Fruit fly (Drosophila melanogaster) whole organism, embryonic: ENCODE data around the gene Chd1.

Source experiments
- CG10979 ChIP-seq: fragments of 200-800 bp; sonication (Bioruptor generic); optimal IDR thresholded peaks from 2 replicates; lab custom pipeline; 2018; ENCODE audit warnings: missing biosample characterization, mild to moderate bottlenecking, missing genetic modification characterization, moderate library complexity
- CG11695 ChIP-seq: fragments of 200-800 bp; sonication (Bioruptor generic); IDR thresholded peaks from 3 replicates; pipeline ENCODE4 v1.3.6; 2022; ENCODE audit warnings: missing biosample characterization, missing genetic modification characterization
- CG14441 ChIP-seq: fragments of 200-800 bp; sonication (Bioruptor generic); IDR thresholded peaks from 2 replicates; pipeline ENCODE4 v1.3.6; 2022; ENCODE audit warnings: missing biosample characterization, missing genetic modification characterization
- CG18262 ChIP-seq: fragments of 200-800 bp; optimal IDR thresholded peaks from 3 replicates; lab custom pipeline; 2019; ENCODE audit warnings: missing biosample characterization, mild to moderate bottlenecking, missing genetic modification characterization, moderate library complexity
- CG18599 ChIP-seq: fragments of 200-800 bp; sonication (Bioruptor generic); optimal IDR thresholded peaks from 3 replicates; lab custom pipeline; 2017; ENCODE audit warnings: missing biosample characterization, missing genetic modification characterization, mild to moderate bottlenecking, moderate library complexity, missing genetic modification reagents
- CG2199 ChIP-seq: fragments of 200-800 bp; sonication (Bioruptor generic); IDR thresholded peaks from 3 replicates; pipeline ENCODE4 v1.3.6; 2022; ENCODE audit warnings: missing biosample characterization, missing genetic modification characterization
- CG32532 ChIP-seq: fragments of 200-800 bp; sonication (Bioruptor generic); IDR thresholded peaks from 2 replicates; pipeline ENCODE4 v1.3.6; 2022; ENCODE audit warnings: missing biosample characterization, missing genetic modification characterization
- CG7839 ChIP-seq: fragments of 200-800 bp; sonication (Bioruptor generic); optimal IDR thresholded peaks from 3 replicates; lab custom pipeline; 2018; ENCODE audit warnings: missing biosample characterization, mild to moderate bottlenecking, missing genetic modification characterization, moderate library complexity
- CG8281 ChIP-seq: fragments of 200-800 bp; sonication (Bioruptor generic); optimal IDR thresholded peaks from 2 replicates; lab custom pipeline; 2018; ENCODE audit warnings: missing biosample characterization, mild to moderate bottlenecking, missing genetic modification characterization, moderate library complexity
- CG8290 ChIP-seq, 3 experiments: fragments of 200-800 bp; sonication (Bioruptor generic); optimal IDR thresholded peaks; 2 replicates each; lab custom pipeline; 2016 to 2019; ENCODE audit warnings: missing biosample characterization in 3 of 3, missing genetic modification characterization in 3 of 3, mild to moderate bottlenecking in 2 of 3, moderate library complexity in 1 of 3
- CG9609 ChIP-seq: fragments of 200-800 bp; sonication (Bioruptor generic); optimal IDR thresholded peaks from 3 replicates; lab custom pipeline; 2016; ENCODE audit warnings: missing biosample characterization, missing genetic modification characterization
- CG9932 ChIP-seq: fragments of 200-800 bp; sonication (Bioruptor generic); IDR thresholded peaks from 2 replicates; pipeline ENCODE4 v1.3.6; 2022; ENCODE audit warnings: missing biosample characterization, missing genetic modification characterization
- D ChIP-seq, 2 experiments: fragments of 200-800 bp in 1 of 2; fragments of >200 bp in 1 of 2; sonication (Bioruptor generic) in 1 of 2; optimal IDR thresholded peaks; 2 replicates in 1 of 2; 3 replicates in 1 of 2; lab custom pipeline; 2017; ENCODE audit warnings: mild to moderate bottlenecking in 1 of 2, missing biosample characterization in 1 of 2, missing genetic modification characterization in 1 of 2, missing genetic modification reagents in 1 of 2
- D19A ChIP-seq: fragments of 200-800 bp; optimal IDR thresholded peaks from 3 replicates; lab custom pipeline; 2019; ENCODE audit warnings: missing biosample characterization, mild to moderate bottlenecking, missing genetic modification characterization, moderate library complexity
- D19B ChIP-seq: fragments of 200-800 bp; sonication (Bioruptor generic); optimal IDR thresholded peaks from 2 replicates; lab custom pipeline; 2017; ENCODE audit warnings: missing biosample characterization, mild to moderate bottlenecking, missing genetic modification characterization
- Med ChIP-seq: fragments of 200-800 bp; sonication (Bioruptor generic); peaks from one replicate; lab custom pipeline; 2016; ENCODE audit warnings: missing biosample characterization, missing genetic modification characterization, mild to moderate bottlenecking, inconsistent platforms, moderate library complexity
- Myb ChIP-seq: fragments of 200-800 bp; sonication (Bioruptor generic); optimal IDR thresholded peaks from 2 replicates; lab custom pipeline; 2016; ENCODE audit warnings: missing biosample characterization, missing genetic modification characterization
- Neu2 ChIP-seq: fragments of 200-800 bp; sonication (Bioruptor generic); optimal IDR thresholded peaks from 3 replicates; lab custom pipeline; 2016; ENCODE audit warnings: missing biosample characterization, missing genetic modification characterization, borderline replicate concordance
- NfI ChIP-seq: fragments of 200-800 bp; sonication (Bioruptor generic); optimal IDR thresholded peaks from 3 replicates; lab custom pipeline; 2018; ENCODE audit warnings: missing biosample characterization, mild to moderate bottlenecking, missing genetic modification characterization, moderate library complexity
- PHDP ChIP-seq: fragments of 200-800 bp; sonication (Bioruptor generic); optimal IDR thresholded peaks from 3 replicates; lab custom pipeline; 2018; ENCODE audit warnings: missing biosample characterization, mild to moderate bottlenecking, missing genetic modification characterization, moderate library complexity
- Ptx1 ChIP-seq: fragments of 200-800 bp; sonication (Bioruptor generic); IDR thresholded peaks from 2 replicates; pipeline ENCODE4 v1.3.6; 2022; ENCODE audit warnings: missing biosample characterization, missing genetic modification characterization
- Sox102F ChIP-seq: fragments of 200-800 bp; sonication (Bioruptor generic); optimal IDR thresholded peaks from 2 replicates; lab custom pipeline; 2018; ENCODE audit warnings: missing biosample characterization, mild to moderate bottlenecking, missing genetic modification characterization, moderate library complexity
- Spps ChIP-seq: fragments of 200-800 bp; sonication (Bioruptor generic); optimal IDR thresholded peaks from 2 replicates; lab custom pipeline; 2018; ENCODE audit warnings: missing biosample characterization, mild to moderate bottlenecking, missing genetic modification characterization
- Xrp1 ChIP-seq: fragments of 200-800 bp; sonication (Bioruptor generic); IDR thresholded peaks from 2 replicates; pipeline ENCODE4 v1.3.6; 2022; ENCODE audit warnings: missing biosample characterization, missing genetic modification characterization
- bsh ChIP-seq, 2 experiments: fragments of 200-800 bp; sonication (Bioruptor generic); optimal IDR thresholded peaks; 2 replicates each; lab custom pipeline; 2017 to 2018; ENCODE audit warnings: mild to moderate bottlenecking in 2 of 2, missing biosample characterization in 2 of 2, missing genetic modification characterization in 2 of 2, moderate library complexity in 1 of 2
- cad ChIP-seq: fragments of >200 bp; optimal IDR thresholded peaks from 2 replicates; lab custom pipeline; 2017; ENCODE audit warnings: missing biosample characterization, missing genetic modification characterization
- ci ChIP-seq: fragments of 200-800 bp; sonication (Bioruptor generic); IDR thresholded peaks from 3 replicates; pipeline ENCODE4 v1.3.6; 2022; ENCODE audit warnings: missing biosample characterization, missing genetic modification characterization
- dmrt99B ChIP-seq: fragments of 200-800 bp; sonication (Bioruptor generic); optimal IDR thresholded peaks from 2 replicates; lab custom pipeline; 2018; ENCODE audit warnings: missing biosample characterization, mild to moderate bottlenecking, missing genetic modification characterization, moderate library complexity
- dpn ChIP-seq, 2 experiments: fragments of 200-800 bp; sonication (Bioruptor generic); optimal IDR thresholded peaks; 3 replicates each; lab custom pipeline; 2016; ENCODE audit warnings: missing biosample characterization in 2 of 2, missing genetic modification characterization in 2 of 2
- dysf ChIP-seq: fragments of 200-800 bp; sonication (Bioruptor generic); IDR thresholded peaks from 3 replicates; pipeline ENCODE4 v1.3.6; 2022; ENCODE audit warnings: missing biosample characterization, missing genetic modification characterization
- fd96Cb ChIP-seq: fragments of 200-800 bp; sonication (Bioruptor generic); optimal IDR thresholded peaks from 2 replicates; lab custom pipeline; 2018; ENCODE audit warnings: missing biosample characterization, mild to moderate bottlenecking, missing genetic modification characterization, moderate library complexity
- hkb ChIP-seq, 2 experiments: fragments of 200-800 bp in 1 of 2; fragments of >200 bp in 1 of 2; sonication (Bioruptor generic) in 1 of 2; IDR thresholded peaks in 1 of 2; optimal IDR thresholded peaks in 1 of 2; 2 replicates each; pipeline versions ENCODE4 v1.3.6 to Lab custom; 2017 to 2022; ENCODE audit warnings: missing biosample characterization in 1 of 2, missing genetic modification characterization in 1 of 2
- ind ChIP-seq: fragments of 200-800 bp; sonication (Bioruptor generic); optimal IDR thresholded peaks from 3 replicates; lab custom pipeline; 2016; ENCODE audit warnings: missing biosample characterization, missing genetic modification characterization
- klu ChIP-seq: fragments of 200-800 bp; sonication (Bioruptor generic); IDR thresholded peaks from 2 replicates; pipeline ENCODE4 v1.3.6; 2022; ENCODE audit warnings: missing biosample characterization, missing genetic modification characterization
- lab ChIP-seq: fragments of 200-800 bp; sonication (Bioruptor generic); optimal IDR thresholded peaks from 3 replicates; lab custom pipeline; 2017; ENCODE audit warnings: missing biosample characterization, missing genetic modification characterization, mild to moderate bottlenecking, moderate library complexity, missing genetic modification reagents
- lilli ChIP-seq: fragments of 200-800 bp; sonication (Bioruptor generic); optimal IDR thresholded peaks from 3 replicates; lab custom pipeline; 2016; ENCODE audit warnings: missing biosample characterization, missing genetic modification characterization
- lmd ChIP-seq: fragments of 200-800 bp; sonication (Bioruptor generic); IDR thresholded peaks from 2 replicates; pipeline ENCODE4 v1.3.6; 2022; ENCODE audit warnings: missing biosample characterization, missing genetic modification characterization
- mld ChIP-seq: fragments of 200-800 bp; sonication (Bioruptor generic); IDR thresholded peaks from 3 replicates; pipeline ENCODE4 v1.3.6; 2022; ENCODE audit warnings: missing biosample characterization, missing genetic modification characterization; ENCODE audit not compliant: partially characterized antibody
- nerfin-2 ChIP-seq: fragments of 200-800 bp; sonication (Bioruptor generic); IDR thresholded peaks from 2 replicates; pipeline ENCODE4 v1.3.6; 2022; ENCODE audit warnings: missing biosample characterization, missing genetic modification characterization; ENCODE audit not compliant: partially characterized antibody
- pho ChIP-seq: fragments of 200-800 bp; sonication (Bioruptor generic); optimal IDR thresholded peaks from 2 replicates; lab custom pipeline; 2016; ENCODE audit warnings: missing biosample characterization, missing genetic modification characterization
- phol ChIP-seq: fragments of 200-800 bp; sonication (Bioruptor generic); optimal IDR thresholded peaks from 3 replicates; lab custom pipeline; 2018; ENCODE audit warnings: missing biosample characterization, mild to moderate bottlenecking, missing genetic modification characterization, moderate library complexity
- prd ChIP-seq, 3 experiments: fragments of >200 bp in 2 of 3; fragments of 200-800 bp in 1 of 3; sonication (Bioruptor generic) in 1 of 3; optimal IDR thresholded peaks in 2 of 3; IDR thresholded peaks in 1 of 3; 2 replicates in 2 of 3; 3 replicates in 1 of 3; pipeline versions ENCODE4 v1.3.6 to Lab custom; 2017 to 2022; ENCODE audit warnings: missing biosample characterization in 1 of 3, missing genetic modification characterization in 1 of 3
- pum ChIP-seq: fragments of 200-800 bp; sonication (Bioruptor generic); optimal IDR thresholded peaks from 2 replicates; lab custom pipeline; 2016; ENCODE audit warnings: missing biosample characterization, missing genetic modification characterization
- run ChIP-seq: fragments of 200-800 bp; sonication (Bioruptor generic); optimal IDR thresholded peaks from 3 replicates; lab custom pipeline; 2018; ENCODE audit warnings: missing biosample characterization, mild to moderate bottlenecking, missing genetic modification characterization
- sob ChIP-seq: fragments of 200-800 bp; sonication (Bioruptor generic); IDR thresholded peaks from 2 replicates; pipeline ENCODE4 v1.3.6; 2022; ENCODE audit warnings: missing biosample characterization, missing genetic modification characterization
- ttk ChIP-seq: fragments of 200-800 bp; sonication (Bioruptor generic); IDR thresholded peaks from 2 replicates; pipeline ENCODE4 v2.1.2; 2022; ENCODE audit warnings: missing biosample characterization, missing genetic modification characterization
- unc-4 ChIP-seq: fragments of 200-800 bp; sonication (Bioruptor generic); IDR thresholded peaks from 2 replicates; pipeline ENCODE4 v1.3.6; 2022; ENCODE audit warnings: missing biosample characterization, missing genetic modification characterization; ENCODE audit not compliant: partially characterized antibody

Gene Chd1

dm6 chr2L:2941353-2941752, 46.2 kb downstream of the Chd1 start (continued):
- TF ChIP-seq Neu2 (GFP tag; lab: Kevin White, UChicago) (no peak), lilli (GFP tag; lab: Kevin White, UChicago) (peak; percentile 50), hkb (optimal IDR thresholded peaks at IDR 0.05; lab: Kevin White, UChicago) (no peak), hkb (GFP tag; IDR thresholded peaks at IDR 0.05; lab: Robert Waterston, UW) (0 out of 2 replicates have a peak, but pooled peaks have one; percentile 31), CG9609 (no peak), phol (tag; lab: Kevin White, UChicago) (peak; percentile 5), prd (optimal IDR thresholded peaks at IDR 0.05; lab: Kevin White, UChicago) (no peak), prd (GFP tag; IDR thresholded peaks at IDR 0.05; lab: Robert Waterston, UW) (peak; percentile 44; the same call in 1 of the 3 replicates), CG8290 (GFP tag; optimal IDR thresholded peaks at IDR 0.05; lab: Kevin White, UChicago) (no peak), CG8290 (tag; optimal IDR thresholded peaks at IDR 0.05; lab: Kevin White, UChicago) (peak in 1 of 2 experiments; percentile 12), Myb (no peak), CG11695 (GFP tag; lab: Robert Waterston, UW) (0 out of 3 replicates have a peak, but pooled peaks have one; percentile 19), sob (GFP tag; lab: Robert Waterston, UW) (peak; percentile 13; the same call in 1 of the 2 replicates), bsh (GFP tag; optimal IDR thresholded peaks at IDR 0.05; lab: Kevin White, UChicago) (peak in 1 of 2 experiments; percentile 28), CG2199 (GFP tag; lab: Robert Waterston, UW) (no peak), ci (0 out of 3 replicates have a peak, but pooled peaks have one; percentile 11), D19B (GFP tag; lab: Kevin White, UChicago) (peak; percentile 78), klu (GFP tag; lab: Robert Waterston, UW) (no peak), Med (GFP tag; lab: Kevin White, UChicago) (peak; percentile 51), cad (GFP tag; lab: Kevin White, UChicago) (no peak), CG8281 (no peak), Ptx1 (GFP tag; lab: Robert Waterston, UW) (peak; percentile 44), CG9932 (peak; percentile 28; the same call in 1 of the 2 replicates), nerfin-2 (no peak), D19A (tag; lab: Kevin White, UChicago) (peak; percentile 16), CG7839 (peak; percentile 35), lmd (peak; percentile 25; the same call in 1 of the 2 replicates), dysf (peak; percentile 54; the same call in 2 of the 3 replicates), pho (GFP tag; lab: Kevin White, UChicago) (no peak), mld (GFP tag; lab: Robert Waterston, UW) (no peak), NfI (GFP tag; lab: Kevin White, UChicago) (peak; percentile 9), pum (GFP tag; lab: Kevin White, UChicago) (no peak), CG18599 (GFP tag; lab: Kevin White, UChicago) (peak; percentile 63), dpn (GFP tag; optimal IDR thresholded peaks at IDR 0.05; lab: Kevin White, UChicago) (peak in 1 of 2 experiments; percentile 8), Sox102F (GFP tag; lab: Kevin White, UChicago) (peak; percentile 19), CG14441 (GFP tag; lab: Robert Waterston, UW) (peak; percentile 22; the same call in 1 of the 2 replicates), ind (GFP tag; lab: Kevin White, UChicago) (peak; percentile 3), ttk (GFP tag; lab: Robert Waterston, UW) (no peak), run (no peak), D (optimal IDR thresholded peaks at IDR 0.05; lab: Kevin White, UChicago) (no peak), D (GFP tag; optimal IDR thresholded peaks at IDR 0.05; lab: Kevin White, UChicago) (no peak), dmrt99B (tag; lab: Kevin White, UChicago) (peak; percentile 46), PHDP (tag; lab: Kevin White, UChicago) (peak; percentile 3), fd96Cb (peak; percentile 8), CG10979 (tag; lab: Kevin White, UChicago) (peak; percentile 13), Xrp1 (GFP tag; lab: Robert Waterston, UW) (peak; percentile 38; the same call in 1 of the 2 replicates), CG32532 (GFP tag; lab: Robert Waterston, UW) (0 out of 2 replicates have a peak, but pooled peaks have one; percentile 24), lab (GFP tag; lab: Kevin White, UChicago) (peak; percentile 57), unc-4 (GFP tag; lab: Robert Waterston, UW) (no peak), CG18262 (tag; lab: Kevin White, UChicago) (no peak), Spps (tag; lab: Kevin White, UChicago) (no peak)
